Worm (Caenorhabditis elegans) whole organism, mixed stage, embryonic: ENCODE measurements around the gene C13A2.12.

ENCODE experiments used
- bed-3 ChIP-seq: fragments of 200-800 bp; sonication (Bioruptor generic); optimal IDR thresholded peaks from 3 replicates; lab custom pipeline; 2018; ENCODE audit warnings: mild to moderate bottlenecking, missing genetic modification characterization, moderate library complexity, missing compliant biosample characterization
- blmp-1 ChIP-seq: fragments of 150-350 bp; optimal IDR thresholded peaks from 2 replicates; lab custom pipeline; 2014; ENCODE audit warnings: missing biosample characterization, missing genetic modification characterization
- ceh-39 ChIP-seq: fragments of 150-350 bp; optimal IDR thresholded peaks from 2 replicates; lab custom pipeline; 2014; ENCODE audit warnings: missing biosample characterization, missing genetic modification characterization
- ceh-43 ChIP-seq: fragments of 200-800 bp; sonication (Bioruptor generic); optimal IDR thresholded peaks from 2 replicates; lab custom pipeline; 2018; ENCODE audit warnings: mild to moderate bottlenecking, missing genetic modification characterization, moderate library complexity, missing compliant biosample characterization
- ceh-83 ChIP-seq: fragments of 200-800 bp; sonication (Bioruptor generic); optimal IDR thresholded peaks from 2 replicates; lab custom pipeline; 2018; ENCODE audit warnings: mild to moderate bottlenecking, missing genetic modification characterization, missing compliant biosample characterization
- cnd-1 ChIP-seq: fragments of 200-800 bp; sonication (Bioruptor generic); optimal IDR thresholded peaks from 2 replicates; lab custom pipeline; 2018; ENCODE audit warnings: mild to moderate bottlenecking, missing genetic modification characterization, missing compliant biosample characterization
- drap-1 ChIP-seq: fragments of 200-800 bp; sonication (Bioruptor generic); optimal IDR thresholded peaks from 3 replicates; lab custom pipeline; 2018; ENCODE audit warnings: mild to moderate bottlenecking, missing genetic modification characterization, missing compliant biosample characterization
- elt-1 ChIP-seq: sonication (generic microtip); optimal IDR thresholded peaks from 2 replicates; lab custom pipeline; 2017; ENCODE audit warnings: missing genetic modification characterization, mild to moderate bottlenecking, missing compliant biosample characterization, antibody characterized with exemption, moderate library complexity, borderline replicate concordance; ENCODE audit not compliant: insufficient read depth
- elt-3 ChIP-seq: fragments of 150-350 bp; optimal IDR thresholded peaks from 2 replicates; lab custom pipeline; 2014; ENCODE audit warnings: missing biosample characterization, missing genetic modification characterization
- flh-1 ChIP-seq: fragments of 200-800 bp; sonication (Bioruptor generic); optimal IDR thresholded peaks from 2 replicates; lab custom pipeline; 2018; ENCODE audit warnings: mild to moderate bottlenecking, missing genetic modification characterization, moderate library complexity, missing compliant biosample characterization
- ham-2 ChIP-seq: fragments of 200-800 bp; sonication (Bioruptor generic); optimal IDR thresholded peaks from 2 replicates; lab custom pipeline; 2018; ENCODE audit warnings: mild to moderate bottlenecking, missing genetic modification characterization, missing compliant biosample characterization
- hlh-1 ChIP-seq: fragments of 150-350 bp; optimal IDR thresholded peaks from 2 replicates; lab custom pipeline; 2014; ENCODE audit warnings: missing biosample characterization, missing genetic modification reagents, missing genetic modification characterization
- lin-13 ChIP-seq: fragments of 150-350 bp; optimal IDR thresholded peaks from 2 replicates; lab custom pipeline; 2014; ENCODE audit warnings: missing biosample characterization, missing genetic modification characterization
- lsy-2 ChIP-seq: fragments of 150-350 bp; optimal IDR thresholded peaks from 2 replicates; lab custom pipeline; 2014; ENCODE audit warnings: missing biosample characterization, missing genetic modification characterization
- mab-5 ChIP-seq: fragments of 150-350 bp; optimal IDR thresholded peaks from 2 replicates; lab custom pipeline; 2014; ENCODE audit warnings: missing biosample characterization, missing genetic modification characterization
- mep-1 ChIP-seq: fragments of 150-350 bp; optimal IDR thresholded peaks from 2 replicates; lab custom pipeline; 2017; ENCODE audit warnings: missing biosample characterization, missing genetic modification reagents, missing genetic modification characterization, inconsistent platforms
- mls-2 ChIP-seq: sonication (generic microtip); optimal IDR thresholded peaks from 2 replicates; lab custom pipeline; 2016; ENCODE audit warnings: mild to moderate bottlenecking, missing genetic modification characterization, moderate library complexity, missing compliant biosample characterization
- nhr-12 ChIP-seq: fragments of 150-350 bp; optimal IDR thresholded peaks from 2 replicates; lab custom pipeline; 2014; ENCODE audit warnings: missing biosample characterization, missing genetic modification characterization
- nhr-2 ChIP-seq: fragments of 150-350 bp; optimal IDR thresholded peaks from 2 replicates; lab custom pipeline; 2014; ENCODE audit warnings: missing biosample characterization, missing genetic modification characterization
- nhr-237 ChIP-seq: fragments of 150-350 bp; optimal IDR thresholded peaks from 2 replicates; lab custom pipeline; 2014; ENCODE audit warnings: missing biosample characterization, missing genetic modification characterization
- nhr-28 ChIP-seq: fragments of 150-350 bp; optimal IDR thresholded peaks from 2 replicates; lab custom pipeline; 2014; ENCODE audit warnings: missing biosample characterization, missing genetic modification characterization
- nhr-76 ChIP-seq: sonication (generic microtip); optimal IDR thresholded peaks from 2 replicates; lab custom pipeline; 2017; ENCODE audit warnings: missing biosample characterization, missing genetic modification characterization
- sem-2 ChIP-seq: fragments of 200-800 bp; sonication (Bioruptor generic); optimal IDR thresholded peaks from 2 replicates; lab custom pipeline; 2018; ENCODE audit warnings: mild to moderate bottlenecking, missing genetic modification characterization, missing compliant biosample characterization
- snpc-4 ChIP-seq: fragments of 150-350 bp; optimal IDR thresholded peaks from 2 replicates; lab custom pipeline; 2014; ENCODE audit warnings: missing biosample characterization, missing genetic modification characterization
- sptf-1 ChIP-seq: sonication (generic microtip); optimal IDR thresholded peaks from 2 replicates; lab custom pipeline; 2017; ENCODE audit warnings: mild to moderate bottlenecking, missing genetic modification characterization, moderate library complexity, missing compliant biosample characterization
- tbx-8 ChIP-seq: fragments of 200-800 bp; sonication (Bioruptor generic); optimal IDR thresholded peaks from 2 replicates; lab custom pipeline; 2018; ENCODE audit warnings: mild to moderate bottlenecking, missing genetic modification characterization, moderate library complexity, missing compliant biosample characterization
- unc-120 ChIP-seq: sonication (generic microtip); optimal IDR thresholded peaks from 2 replicates; lab custom pipeline; 2017; ENCODE audit warnings: missing genetic modification characterization, missing compliant biosample characterization; ENCODE audit not compliant: poor library complexity, severe bottlenecking
- unc-39 ChIP-seq: fragments of 150-350 bp; optimal IDR thresholded peaks from 2 replicates; lab custom pipeline; 2014; ENCODE audit warnings: missing biosample characterization, missing genetic modification characterization
- zip-8 ChIP-seq: fragments of 150-350 bp; optimal IDR thresholded peaks from 2 replicates; lab custom pipeline; 2014; ENCODE audit warnings: missing biosample characterization, missing genetic modification characterization
- ztf-11 ChIP-seq: fragments of 150-350 bp; optimal IDR thresholded peaks from 2 replicates; lab custom pipeline; 2014; ENCODE audit warnings: missing biosample characterization, missing genetic modification characterization

C13A2.12 gene

ce11 chrV:7239471-7239870 is 19.6 kb upstream of the C13A2.12 start, which contains the start of gene C05C8.1:
Gene C05C8.1 (plus strand): TSS chrV:7239771.
- TF ChIP-seq lin-13 (tag; lab: Kevin White, UChicago) (no peak), nhr-12 (no peak), mls-2 (tag; lab: Kevin White, UChicago) (no peak), bed-3 (GFP tag; lab: Kevin White, UChicago) (no peak), drap-1 (GFP tag; lab: Kevin White, UChicago) (no peak), zip-8 (no peak), mab-5 (tag; lab: Kevin White, UChicago) (no peak), ceh-39 (tag; lab: Kevin White, UChicago) (no peak), elt-1 (no peak), ham-2 (GFP tag; lab: Kevin White, UChicago) (no peak), elt-3 (tag; lab: Kevin White, UChicago) (no peak), nhr-2 (tag; lab: Kevin White, UChicago) (no peak), cnd-1 (tag; lab: Kevin White, UChicago) (no peak), unc-39 (tag; lab: Kevin White, UChicago) (no peak), hlh-1 (no peak), ceh-43 (GFP tag; lab: Kevin White, UChicago) (no peak), tbx-8 (no peak), flh-1 (no peak), nhr-28 (tag; lab: Kevin White, UChicago) (no peak)

DNA sequence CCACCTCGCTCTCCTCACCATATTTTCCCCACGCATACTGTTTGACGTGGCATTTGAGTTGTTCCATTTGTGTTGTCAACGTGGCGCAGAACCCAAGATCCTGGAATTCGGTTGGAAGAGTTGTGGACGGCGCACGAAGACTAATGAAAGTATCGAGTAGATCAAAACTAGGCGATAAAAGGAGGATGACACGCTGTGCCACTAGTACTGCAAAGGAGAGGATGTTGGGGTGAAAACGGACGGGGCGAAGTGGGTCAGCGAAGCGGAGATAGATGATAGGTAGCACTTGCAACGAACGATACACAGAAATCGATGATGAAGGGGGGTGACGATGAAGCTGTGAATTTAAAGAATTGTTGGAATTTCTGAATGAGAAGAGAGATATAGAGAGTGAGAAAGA is 12.1 kb upstream of the C13A2.12 start, which contains the start of gene C05C8.7:
Gene C05C8.7, minus strand, starts transcription at position 100 of the 400 bp plus-strand sequence.
- TF ChIP-seq ham-2 (GFP tag; lab: Kevin White, UChicago) (peak; percentile 34), drap-1 (GFP tag; lab: Kevin White, UChicago) (no peak)

DNA sequence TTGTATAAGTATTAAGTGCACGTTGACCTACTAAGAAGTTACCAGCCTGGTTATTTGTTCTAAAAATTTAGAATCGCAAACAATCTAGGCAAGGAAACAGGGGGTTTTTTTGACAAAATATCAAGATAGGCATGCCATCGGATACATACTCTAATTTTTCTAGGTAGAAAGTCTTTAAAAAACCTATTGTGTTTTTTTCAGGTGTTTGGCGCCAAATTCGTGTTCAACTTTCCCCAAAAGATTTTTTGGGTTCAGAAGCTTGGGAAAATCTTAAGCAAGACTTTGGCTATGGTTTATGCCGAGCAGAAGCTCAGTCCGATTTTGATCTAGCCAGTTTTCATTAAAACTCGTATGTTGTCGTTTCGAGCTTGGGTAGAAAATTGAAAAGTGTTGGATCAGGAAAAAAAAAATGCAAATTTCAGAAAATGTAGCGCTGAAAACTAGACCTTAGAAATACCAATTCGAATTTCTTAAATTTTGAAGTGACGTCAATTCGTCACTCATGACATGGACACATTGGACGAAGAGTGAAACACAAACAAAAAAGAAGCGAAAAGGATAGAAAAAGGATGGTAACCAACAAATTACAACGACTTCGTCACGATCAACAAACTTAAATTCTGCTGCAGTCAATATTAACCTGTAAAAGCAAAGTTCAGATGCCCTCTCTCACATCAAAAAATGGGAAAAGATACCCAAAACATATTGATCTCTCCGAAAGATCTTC is 10.7 kb upstream of the C13A2.12 start:
- TF ChIP-seq snpc-4 (tag; lab: Kevin White, UChicago), result no peak
- no peak for TF ChIP-seq lsy-2 (tag; lab: Kevin White, UChicago)
- TF ChIP-seq lin-13 (tag; lab: Kevin White, UChicago), result no peak
- TF ChIP-seq ceh-39 (tag; lab: Kevin White, UChicago), result no peak
- no peak for TF ChIP-seq sptf-1 (tag; lab: Kevin White, UChicago)
- no peak for TF ChIP-seq blmp-1

DNA sequence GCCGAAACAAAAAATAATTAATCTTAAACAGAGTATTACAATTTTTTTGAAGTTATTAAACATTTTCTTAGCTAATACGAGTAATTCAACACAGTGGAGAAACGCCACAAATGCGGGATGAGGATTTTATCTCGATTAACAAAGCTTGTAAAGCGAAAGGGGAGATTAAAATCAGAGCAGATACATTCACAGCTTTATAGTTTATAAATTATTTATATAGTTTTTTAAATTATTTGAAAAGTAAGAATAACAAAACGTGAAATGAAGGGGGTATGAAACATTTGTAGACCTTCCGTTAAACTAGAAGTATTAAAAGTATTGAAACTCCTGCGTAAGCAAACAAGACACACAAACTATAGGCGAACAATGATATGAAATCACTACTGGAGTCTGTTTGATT is 4.0 kb upstream of the C13A2.12 start, which contains the start of gene C05C8.8:
Gene C05C8.8, minus strand, starts transcription at position 101 of the 400 bp plus-strand sequence.
- TF ChIP-seq elt-3 (tag; lab: Kevin White, UChicago), result no peak

DNA sequence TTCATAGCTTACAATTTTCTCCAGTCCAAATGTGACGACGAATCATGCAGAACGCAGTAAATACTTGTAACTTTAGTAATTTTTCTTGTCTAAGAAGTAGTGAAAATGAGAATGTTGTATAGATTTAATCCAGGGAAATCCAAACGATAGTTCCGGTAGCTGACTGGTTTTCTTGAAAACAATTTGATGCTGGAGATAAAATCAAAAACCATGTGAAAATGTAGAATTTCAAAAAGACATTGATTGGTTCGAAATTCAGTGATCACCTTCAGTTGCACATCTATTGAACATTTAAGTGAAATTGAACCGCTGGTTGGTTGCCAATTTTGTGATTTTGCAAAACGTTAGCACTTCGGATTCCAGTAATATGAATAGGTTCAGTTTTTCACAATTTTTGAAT is 5.0 kb downstream of the C13A2.12 start, which contains the start of gene C13A2.9:
Gene C13A2.9, minus strand, starts transcription at position 101 of the 400 bp plus-strand sequence.
- TF ChIP-seq nhr-2 (tag; lab: Kevin White, UChicago) (no peak), ztf-11 (tag; lab: Kevin White, UChicago) (no peak), blmp-1 (no peak), drap-1 (GFP tag; lab: Kevin White, UChicago) (no peak), lsy-2 (tag; lab: Kevin White, UChicago) (no peak), sem-2 (no peak), bed-3 (GFP tag; lab: Kevin White, UChicago) (no peak), cnd-1 (tag; lab: Kevin White, UChicago) (no peak), nhr-76 (tag; lab: Kevin White, UChicago) (no peak), ceh-83 (GFP tag; lab: Kevin White, UChicago) (no peak), snpc-4 (tag; lab: Kevin White, UChicago) (no peak), mep-1 (tag; lab: Kevin White, UChicago) (no peak), ham-2 (GFP tag; lab: Kevin White, UChicago) (no peak), nhr-237 (tag; lab: Kevin White, UChicago) (no peak), unc-120 (tag; lab: Kevin White, UChicago) (no peak), sptf-1 (tag; lab: Kevin White, UChicago) (no peak)
